Worm (Caenorhabditis elegans) whole organism, late embryonic: ENCODE data around the gene ugt-43.

ENCODE experiments used
- ceh-31 ChIP-seq: sonication (generic microtip); optimal IDR thresholded peaks from 2 replicates; lab custom pipeline; 2016; ENCODE audit warnings: missing genetic modification characterization, missing compliant biosample characterization
- ceh-48 ChIP-seq: sonication (generic microtip); optimal IDR thresholded peaks from 2 replicates; lab custom pipeline; 2016; ENCODE audit warnings: missing genetic modification characterization, inconsistent platforms, missing compliant biosample characterization
- fkh-10 ChIP-seq: fragments of 150-350 bp; optimal IDR thresholded peaks from 2 replicates; lab custom pipeline; 2014; ENCODE audit warnings: missing biosample characterization, missing genetic modification reagents, missing genetic modification characterization
- nhr-11 ChIP-seq: fragments of 150-350 bp; optimal IDR thresholded peaks from 2 replicates; lab custom pipeline; 2014; ENCODE audit warnings: missing biosample characterization, missing genetic modification characterization
- ref-2 ChIP-seq: sonication (generic microtip); optimal IDR thresholded peaks from 2 replicates; lab custom pipeline; 2016; ENCODE audit warnings: missing genetic modification characterization, missing compliant biosample characterization

- TF ChIP-seq fkh-10 (GFP tag; lab: Kevin White, UChicago) (no peak), ceh-48 (tag; lab: Kevin White, UChicago) (no peak), nhr-11 (no peak), ref-2 (tag; lab: Kevin White, UChicago) (no peak), ceh-31 (tag; lab: Kevin White, UChicago) (no peak)
These were observed 43.9 kb upstream of the ugt-43 start for ce11 chrIV:10420440-10420839.
